Fruit fly (Drosophila melanogaster) whole organism, prepupa: Measurements from ENCODE around the gene CG15742.

Experiments used
- CG10631 ChIP-seq: fragments of 200-800 bp; sonication (Bioruptor generic); optimal IDR thresholded peaks from 2 replicates; lab custom pipeline; 2016; ENCODE audit warnings: missing biosample characterization, missing genetic modification characterization
- CG10669 ChIP-seq: fragments of 200-800 bp; sonication (Bioruptor generic); optimal IDR thresholded peaks from 3 replicates; lab custom pipeline; 2018; ENCODE audit warnings: missing biosample characterization, mild to moderate bottlenecking, missing genetic modification characterization, moderate library complexity
- CG11294 ChIP-seq: fragments of 200-800 bp; sonication (Bioruptor generic); IDR thresholded peaks from 2 replicates; pipeline ENCODE4 v1.3.6; 2022; ENCODE audit warnings: missing biosample characterization, missing genetic modification characterization
- CG11762 ChIP-seq: fragments of 200-800 bp; sonication (Bioruptor generic); optimal IDR thresholded peaks from 3 replicates; lab custom pipeline; 2016; ENCODE audit warnings: missing biosample characterization, missing genetic modification characterization; ENCODE audit not compliant: insufficient read depth
- CG15336 ChIP-seq: fragments of 200-800 bp; sonication (Bioruptor generic); IDR thresholded peaks from 2 replicates; pipeline ENCODE4 v1.3.6; 2022; ENCODE audit warnings: missing biosample characterization, missing genetic modification characterization
- CG1621 ChIP-seq: fragments of 200-800 bp; sonication (Bioruptor generic); optimal IDR thresholded peaks from 3 replicates; lab custom pipeline; 2018; ENCODE audit warnings: missing biosample characterization, mild to moderate bottlenecking, missing genetic modification characterization
- CG16779 ChIP-seq: fragments of 200-800 bp; sonication (Bioruptor generic); optimal IDR thresholded peaks from 3 replicates; lab custom pipeline; 2017; ENCODE audit warnings: missing biosample characterization, mild to moderate bottlenecking, missing genetic modification characterization
- CG3032 ChIP-seq: fragments of 200-800 bp; optimal IDR thresholded peaks from 2 replicates; lab custom pipeline; 2019; ENCODE audit warnings: missing biosample characterization, mild to moderate bottlenecking, missing genetic modification characterization, moderate library complexity
- CG31627 ChIP-seq: fragments of 200-800 bp; sonication (Bioruptor generic); optimal IDR thresholded peaks from 3 replicates; lab custom pipeline; 2016; ENCODE audit warnings: missing biosample characterization, missing genetic modification characterization
- CG32006 ChIP-seq: fragments of 200-800 bp; sonication (Bioruptor generic); optimal IDR thresholded peaks from 3 replicates; lab custom pipeline; 2017; ENCODE audit warnings: missing biosample characterization, mild to moderate bottlenecking, missing genetic modification characterization
- CG34406 ChIP-seq: fragments of 200-800 bp; sonication (Bioruptor generic); optimal IDR thresholded peaks from 3 replicates; lab custom pipeline; 2016; ENCODE audit warnings: missing biosample characterization, missing genetic modification characterization
- CG3919 ChIP-seq: fragments of 200-800 bp; sonication (Bioruptor generic); optimal IDR thresholded peaks from 3 replicates; lab custom pipeline; 2016; ENCODE audit warnings: missing biosample characterization, missing genetic modification characterization
- CG6163 ChIP-seq: fragments of 200-800 bp; sonication (Bioruptor generic); IDR thresholded peaks from 3 replicates; pipeline ENCODE4 v1.3.6; 2022; ENCODE audit warnings: missing biosample characterization, missing genetic modification characterization
- CG6276 ChIP-seq: fragments of 200-800 bp; sonication (Bioruptor generic); optimal IDR thresholded peaks from 2 replicates; lab custom pipeline; 2017; ENCODE audit warnings: missing biosample characterization, mild to moderate bottlenecking, missing genetic modification characterization
- CG6792 ChIP-seq: fragments of 200-800 bp; sonication (Bioruptor generic); optimal IDR thresholded peaks from 3 replicates; lab custom pipeline; 2016; ENCODE audit warnings: missing biosample characterization, missing genetic modification characterization
- CG6808 ChIP-seq: fragments of 200-800 bp; sonication (Bioruptor generic); optimal IDR thresholded peaks from 3 replicates; lab custom pipeline; 2017; ENCODE audit warnings: missing biosample characterization, missing genetic modification characterization, mild to moderate bottlenecking, moderate library complexity, missing genetic modification reagents
- CG6854 ChIP-seq: fragments of 200-800 bp; sonication (Bioruptor generic); optimal IDR thresholded peaks from 2 replicates; lab custom pipeline; 2017; ENCODE audit warnings: missing biosample characterization, mild to moderate bottlenecking, missing genetic modification characterization
- CG7368 ChIP-seq: fragments of 200-800 bp; sonication (Bioruptor generic); optimal IDR thresholded peaks from 3 replicates; lab custom pipeline; 2016; ENCODE audit warnings: missing biosample characterization, missing genetic modification characterization
- CG8119 ChIP-seq: fragments of 200-800 bp; sonication (Bioruptor generic); IDR thresholded peaks from 3 replicates; pipeline ENCODE4 v1.3.6; 2022; ENCODE audit warnings: missing biosample characterization, missing genetic modification characterization
- CG8632 ChIP-seq: fragments of 200-800 bp; sonication (Bioruptor generic); optimal IDR thresholded peaks from 3 replicates; lab custom pipeline; 2016; ENCODE audit warnings: missing biosample characterization, missing genetic modification characterization
- CG9139 ChIP-seq: fragments of 200-800 bp; sonication (Bioruptor generic); optimal IDR thresholded peaks from 3 replicates; lab custom pipeline; 2017; ENCODE audit warnings: missing biosample characterization, mild to moderate bottlenecking, missing genetic modification characterization
- Eip78C ChIP-seq: fragments of 200-800 bp; sonication (Bioruptor generic); peaks from one replicate; lab custom pipeline; 2016; ENCODE audit warnings: missing biosample characterization, missing genetic modification characterization
- Eip93F ChIP-seq: fragments of 200-800 bp; sonication (Bioruptor generic); optimal IDR thresholded peaks from 2 replicates; lab custom pipeline; 2016; ENCODE audit warnings: missing biosample characterization, mild to moderate bottlenecking, missing genetic modification characterization
- Ets21C ChIP-seq: fragments of 200-800 bp; sonication (Bioruptor generic); optimal IDR thresholded peaks from 3 replicates; lab custom pipeline; 2016; ENCODE audit warnings: missing biosample characterization, missing genetic modification characterization
- Gug ChIP-seq: fragments of 200-800 bp; sonication (Bioruptor generic); IDR thresholded peaks from 2 replicates; pipeline ENCODE4 v1.3.6; 2022; ENCODE audit warnings: missing biosample characterization, missing genetic modification characterization
- Hr38 ChIP-seq: sonication (Bioruptor generic); optimal IDR thresholded peaks from 2 replicates; lab custom pipeline; 2016; ENCODE audit warnings: missing biosample characterization, missing genetic modification characterization
- Hr39 ChIP-seq: fragments of 200-800 bp; sonication (Bioruptor generic); optimal IDR thresholded peaks from 2 replicates; lab custom pipeline; 2016; ENCODE audit warnings: missing biosample characterization, missing genetic modification characterization
- Met ChIP-seq: fragments of 200-800 bp; sonication (Bioruptor generic); optimal IDR thresholded peaks from 3 replicates; lab custom pipeline; 2016; ENCODE audit warnings: missing biosample characterization, missing genetic modification characterization
- OdsH ChIP-seq: fragments of 200-800 bp; sonication (Bioruptor generic); optimal IDR thresholded peaks from 3 replicates; lab custom pipeline; 2016; ENCODE audit warnings: missing biosample characterization, missing genetic modification characterization
- Smox ChIP-seq: fragments of 200-800 bp; sonication (Bioruptor generic); optimal IDR thresholded peaks from 3 replicates; lab custom pipeline; 2016; ENCODE audit warnings: missing biosample characterization, missing genetic modification characterization
- Sox102F ChIP-seq: fragments of 200-800 bp; sonication (Bioruptor generic); optimal IDR thresholded peaks from 2 replicates; lab custom pipeline; 2016; ENCODE audit warnings: missing biosample characterization, mild to moderate bottlenecking, missing genetic modification characterization
- Sox15 ChIP-seq: fragments of 200-800 bp; sonication (Bioruptor generic); optimal IDR thresholded peaks from 3 replicates; lab custom pipeline; 2016; ENCODE audit warnings: missing biosample characterization, missing genetic modification characterization
- achi ChIP-seq: fragments of 200-800 bp; sonication (Bioruptor generic); optimal IDR thresholded peaks from 3 replicates; lab custom pipeline; 2016; ENCODE audit warnings: missing biosample characterization, missing genetic modification characterization
- eg ChIP-seq: fragments of 200-800 bp; sonication (Bioruptor generic); IDR thresholded peaks from 3 replicates; pipeline ENCODE4 v1.3.6; 2022; ENCODE audit warnings: missing biosample characterization, missing genetic modification characterization
- esn ChIP-seq: fragments of 200-800 bp; sonication (Bioruptor generic); optimal IDR thresholded peaks from 2 replicates; lab custom pipeline; 2016; ENCODE audit warnings: missing biosample characterization, mild to moderate bottlenecking, missing genetic modification characterization, moderate library complexity
- fd59A ChIP-seq: fragments of 200-800 bp; sonication (Bioruptor generic); optimal IDR thresholded peaks from 2 replicates; lab custom pipeline; 2017; ENCODE audit warnings: missing biosample characterization, mild to moderate bottlenecking, missing genetic modification characterization, missing genetic modification reagents
- fkh ChIP-seq: fragments of 200-800 bp; sonication (Bioruptor generic); optimal IDR thresholded peaks from 3 replicates; lab custom pipeline; 2017; ENCODE audit warnings: missing biosample characterization, mild to moderate bottlenecking, missing genetic modification characterization, moderate library complexity
- net ChIP-seq: fragments of 200-800 bp; sonication (Bioruptor generic); optimal IDR thresholded peaks from 3 replicates; lab custom pipeline; 2016; ENCODE audit warnings: missing biosample characterization, missing genetic modification characterization
- pdm3 ChIP-seq: fragments of 200-800 bp; sonication (Bioruptor generic); optimal IDR thresholded peaks from 3 replicates; lab custom pipeline; 2016; ENCODE audit warnings: missing biosample characterization, missing genetic modification characterization
- salr ChIP-seq, 2 experiments: fragments of 200-800 bp; sonication (Bioruptor generic); optimal IDR thresholded peaks; 3 replicates each; lab custom pipeline; 2016 to 2018; ENCODE audit warnings: missing biosample characterization in 2 of 2, missing genetic modification characterization in 2 of 2, mild to moderate bottlenecking in 1 of 2
- ss ChIP-seq, 2 experiments: fragments of 200-800 bp; sonication (Bioruptor generic); optimal IDR thresholded peaks; 2 replicates in 1 of 2; 3 replicates in 1 of 2; lab custom pipeline; 2017 to 2018; ENCODE audit warnings: mild to moderate bottlenecking in 2 of 2, missing biosample characterization in 2 of 2, missing genetic modification characterization in 2 of 2, moderate library complexity in 1 of 2
- topi ChIP-seq: fragments of 200-800 bp; sonication (Bioruptor generic); optimal IDR thresholded peaks from 3 replicates; lab custom pipeline; 2016; ENCODE audit warnings: missing biosample characterization, missing genetic modification characterization
- vri ChIP-seq: fragments of 200-800 bp; sonication (Bioruptor generic); optimal IDR thresholded peaks from 3 replicates; lab custom pipeline; 2016; ENCODE audit warnings: missing biosample characterization, mild to moderate bottlenecking, missing genetic modification characterization

The CG15742 gene

dm6 chrX:13238294-13238917 lies 19.9 kb downstream of the CG15742 start (continued):
- TF ChIP-seq CG11294 (GFP tag; lab: Robert Waterston, UW) (peak; percentile 80), achi (GFP tag; lab: Kevin White, UChicago) (peak; percentile 67), CG3032 (tag; lab: Kevin White, UChicago) (peak; percentile 20), topi (GFP tag; lab: Kevin White, UChicago) (peak; percentile 59), CG32006 (GFP tag; lab: Kevin White, UChicago) (peak; percentile 89), Hr38 (GFP tag; lab: Kevin White, UChicago) (no peak), Met (GFP tag; lab: Kevin White, UChicago) (peak; percentile 63), Smox (GFP tag; lab: Kevin White, UChicago) (peak; percentile 45), Ets21C (GFP tag; lab: Kevin White, UChicago) (peak; percentile 17), CG9139 (GFP tag; lab: Kevin White, UChicago) (no peak), CG10631 (GFP tag; lab: Kevin White, UChicago) (peak; percentile 57), ss (GFP tag; optimal IDR thresholded peaks at IDR 0.05; lab: Kevin White, UChicago) (no peak), CG16779 (tag; lab: Kevin White, UChicago) (peak; percentile 49)
- TF ChIP-seq, all 60 proteins: peak for 44

- no peak for TF ChIP-seq CG7368
- TF ChIP-seq fkh (GFP tag; lab: Kevin White, UChicago) = peak; percentile 13
These were observed 21.6 kb downstream of the CG15742 start, which contains the start of gene CG32639 for dm6 chrX:13236516-13237245. Gene CG32639, minus strand, starts transcription at chrX:13236566.

dm6 chrX:13234738-13235470 lies 23.4 kb downstream of the CG15742 start:
- TF ChIP-seq CG1621 (tag; lab: Kevin White, UChicago) = no peak
- peak; percentile 32 for TF ChIP-seq CG11762 (GFP tag; lab: Kevin White, UChicago)
- no peak for TF ChIP-seq CG3919
- no peak for TF ChIP-seq fd59A (GFP tag; lab: Kevin White, UChicago)
- TF ChIP-seq CG6276 = peak; percentile 15
- TF ChIP-seq fkh (GFP tag; lab: Kevin White, UChicago) = peak; percentile 19
- peak; percentile 39 for TF ChIP-seq Sox102F (GFP tag; lab: Kevin White, UChicago)
- no peak for TF ChIP-seq topi (GFP tag; lab: Kevin White, UChicago)
- peak; percentile 32 for TF ChIP-seq OdsH
- no peak for TF ChIP-seq Sox15
- TF ChIP-seq Eip78C = peak; percentile 44
- no peak for TF ChIP-seq salr (GFP tag; optimal IDR thresholded peaks at IDR 0.05; lab: Kevin White, UChicago)
- peak; percentile 63 for TF ChIP-seq CG34406 (GFP tag; lab: Kevin White, UChicago)
- TF ChIP-seq esn (GFP tag; lab: Kevin White, UChicago) = peak; percentile 13
- TF ChIP-seq CG15336 (GFP tag; lab: Robert Waterston, UW) = 0 out of 2 replicates have a peak, but pooled peaks have one; percentile 37
- peak; percentile 13 for TF ChIP-seq CG8632 (GFP tag; lab: Kevin White, UChicago)
- peak; percentile 29 for TF ChIP-seq vri (GFP tag; lab: Kevin White, UChicago)
- TF ChIP-seq ss (GFP tag; optimal IDR thresholded peaks at IDR 0.05; lab: Kevin White, UChicago) = peak; percentile 45 to 59
- no peak for TF ChIP-seq CG6854 (GFP tag; lab: Kevin White, UChicago)
- no peak for TF ChIP-seq Gug (GFP tag; lab: Robert Waterston, UW)
- no peak for TF ChIP-seq CG6792 (GFP tag; lab: Kevin White, UChicago)
- TF ChIP-seq CG6163 (GFP tag; lab: Robert Waterston, UW) = peak; percentile 55; the same call in 2 of the 3 replicates
- no peak for TF ChIP-seq CG6808 (GFP tag; lab: Kevin White, UChicago)
- no peak for TF ChIP-seq Eip93F (GFP tag; lab: Kevin White, UChicago)
- peak; percentile 19 for TF ChIP-seq achi (GFP tag; lab: Kevin White, UChicago)
- no peak for TF ChIP-seq CG10669
- no peak for TF ChIP-seq Hr39 (GFP tag; lab: Kevin White, UChicago)
- TF ChIP-seq pdm3 (GFP tag; lab: Kevin White, UChicago) = peak; percentile 33
- TF ChIP-seq eg = peak; percentile 83
- peak; percentile 65 for TF ChIP-seq CG8119 (GFP tag; lab: Robert Waterston, UW)
- TF ChIP-seq net (GFP tag; lab: Kevin White, UChicago) = peak; percentile 23
- TF ChIP-seq CG31627 = no peak
- TF ChIP-seq Hr38 (GFP tag; lab: Kevin White, UChicago) = no peak
- TF ChIP-seq, all 60 proteins: peak for 18
